Fruit fly (Drosophila melanogaster) whole organism, embryonic: ENCODE results near the gene mld.
A peak's percentile ranks its signal among the peaks of the same experiment; 100 is the strongest.

Experiments used
- CG10321 ChIP-seq: fragments of 200-800 bp; sonication (Bioruptor generic); IDR thresholded peaks from 2 replicates; pipeline ENCODE4 v1.3.6; 2022; ENCODE audit warnings: missing biosample characterization, missing genetic modification characterization
- CG10959 ChIP-seq: fragments of 200-800 bp; sonication (Bioruptor generic); IDR thresholded peaks from 2 replicates; pipeline ENCODE4 v1.3.6; 2022; ENCODE audit warnings: missing biosample characterization, missing genetic modification characterization
- CG11398 ChIP-seq: fragments of 200-800 bp; sonication (Bioruptor generic); optimal IDR thresholded peaks from 2 replicates; lab custom pipeline; 2016; ENCODE audit warnings: missing biosample characterization, missing genetic modification characterization
- CG12769 ChIP-seq: fragments of 200-800 bp; sonication (Bioruptor generic); optimal IDR thresholded peaks from 2 replicates; lab custom pipeline; 2019; ENCODE audit warnings: missing biosample characterization, mild to moderate bottlenecking, missing genetic modification characterization, moderate library complexity
- CG13894 ChIP-seq: fragments of 200-800 bp; sonication (Bioruptor generic); optimal IDR thresholded peaks from 3 replicates; lab custom pipeline; 2018; ENCODE audit warnings: missing biosample characterization, mild to moderate bottlenecking, missing genetic modification characterization, moderate library complexity
- CG15269 ChIP-seq: fragments of 200-800 bp; sonication (Bioruptor generic); optimal IDR thresholded peaks from 2 replicates; lab custom pipeline; 2018; ENCODE audit warnings: missing biosample characterization, mild to moderate bottlenecking, missing genetic modification characterization, moderate library complexity
- CG15479 ChIP-seq: fragments of 200-800 bp; sonication (Bioruptor generic); optimal IDR thresholded peaks from 3 replicates; lab custom pipeline; 2019; ENCODE audit warnings: missing biosample characterization, mild to moderate bottlenecking, missing genetic modification characterization, moderate library complexity
- CG17328 ChIP-seq: fragments of 200-800 bp; sonication (Bioruptor generic); IDR thresholded peaks from 2 replicates; pipeline ENCODE4 v1.3.6; 2022; ENCODE audit warnings: missing biosample characterization, missing genetic modification characterization
- CG18262 ChIP-seq: fragments of 200-800 bp; optimal IDR thresholded peaks from 3 replicates; lab custom pipeline; 2019; ENCODE audit warnings: missing biosample characterization, mild to moderate bottlenecking, missing genetic modification characterization, moderate library complexity
- CG31224 ChIP-seq: fragments of 200-800 bp; sonication (Bioruptor generic); IDR thresholded peaks from 2 replicates; pipeline ENCODE4 v1.3.6; 2022; ENCODE audit warnings: missing biosample characterization, missing genetic modification characterization
- CG3163 ChIP-seq: fragments of 200-800 bp; sonication (Bioruptor generic); optimal IDR thresholded peaks from 3 replicates; lab custom pipeline; 2016; ENCODE audit warnings: missing biosample characterization, missing genetic modification characterization
- CG7987 ChIP-seq: fragments of 200-800 bp; sonication (Bioruptor generic); optimal IDR thresholded peaks from 2 replicates; lab custom pipeline; 2018; ENCODE audit warnings: missing biosample characterization, mild to moderate bottlenecking, missing genetic modification characterization, moderate library complexity
- Dfd ChIP-seq, 2 experiments: fragments of >200 bp; optimal IDR thresholded peaks; 2 replicates each; lab custom pipeline; 2017; ENCODE audit warnings: missing biosample characterization in 2 of 2, missing genetic modification characterization in 2 of 2
- Eip74EF ChIP-seq, 2 experiments: fragments of 200-800 bp in 1 of 2; fragments of >200 bp in 1 of 2; sonication (Bioruptor generic) in 1 of 2; optimal IDR thresholded peaks; 2 replicates each; lab custom pipeline; 2017 to 2019; ENCODE audit warnings: missing biosample characterization in 2 of 2, missing genetic modification characterization in 2 of 2, mild to moderate bottlenecking in 1 of 2, moderate library complexity in 1 of 2
- Ets97D ChIP-seq: fragments of 200-800 bp; sonication (Bioruptor generic); optimal IDR thresholded peaks from 3 replicates; lab custom pipeline; 2016; ENCODE audit warnings: missing biosample characterization, missing genetic modification characterization
- Hr51 ChIP-seq, 2 experiments: fragments of 200-800 bp; sonication (Bioruptor generic); optimal IDR thresholded peaks; 2 replicates in 1 of 2; 3 replicates in 1 of 2; lab custom pipeline; 2016 to 2018; ENCODE audit warnings: missing biosample characterization in 2 of 2, missing genetic modification characterization in 2 of 2, mild to moderate bottlenecking in 1 of 2, moderate library complexity in 1 of 2
- Hsf ChIP-seq: fragments of 200-800 bp; sonication (Bioruptor generic); optimal IDR thresholded peaks from 3 replicates; lab custom pipeline; 2016; ENCODE audit warnings: missing biosample characterization, missing genetic modification characterization
- Med ChIP-seq: fragments of 200-800 bp; sonication (Bioruptor generic); peaks from one replicate; lab custom pipeline; 2016; ENCODE audit warnings: missing biosample characterization, missing genetic modification characterization, mild to moderate bottlenecking, inconsistent platforms, moderate library complexity
- Nf-YA ChIP-seq: fragments of 200-800 bp; sonication (Bioruptor generic); IDR thresholded peaks from 2 replicates; pipeline ENCODE4 v1.3.6; 2022; ENCODE audit warnings: missing biosample characterization, missing genetic modification characterization
- NfI ChIP-seq: fragments of 200-800 bp; sonication (Bioruptor generic); optimal IDR thresholded peaks from 3 replicates; lab custom pipeline; 2018; ENCODE audit warnings: missing biosample characterization, mild to moderate bottlenecking, missing genetic modification characterization, moderate library complexity
- Ssrp ChIP-seq: fragments of 200-800 bp; sonication (Bioruptor generic); optimal IDR thresholded peaks from 2 replicates; lab custom pipeline; 2018; ENCODE audit warnings: missing biosample characterization, mild to moderate bottlenecking, missing genetic modification characterization, moderate library complexity
- Trl ChIP-seq, 3 experiments: fragments of >200 bp in 2 of 3; fragments of 200-800 bp in 1 of 3; sonication (Bioruptor generic) in 1 of 3; optimal IDR thresholded peaks; 2 replicates in 1 of 3; 3 replicates in 2 of 3; lab custom pipeline; 2016 to 2017; ENCODE audit warnings: missing biosample characterization in 1 of 3, missing genetic modification characterization in 1 of 3
- abd-A ChIP-seq: fragments of 200-800 bp; sonication (Bioruptor generic); optimal IDR thresholded peaks from 3 replicates; lab custom pipeline; 2019; ENCODE audit warnings: missing biosample characterization, mild to moderate bottlenecking, missing genetic modification characterization, moderate library complexity
- az2 ChIP-seq: fragments of 200-800 bp; sonication (Bioruptor generic); optimal IDR thresholded peaks from 3 replicates; lab custom pipeline; 2016; ENCODE audit warnings: missing biosample characterization, missing genetic modification characterization
- cg ChIP-seq: fragments of 200-800 bp; sonication (Bioruptor generic); optimal IDR thresholded peaks from 3 replicates; lab custom pipeline; 2019; ENCODE audit warnings: missing biosample characterization, mild to moderate bottlenecking, missing genetic modification characterization, moderate library complexity
- chinmo ChIP-seq: fragments of 200-800 bp; sonication (Bioruptor generic); IDR thresholded peaks from 4 replicates; pipeline ENCODE4 v1.3.6; 2022; ENCODE audit warnings: missing biosample characterization, missing genetic modification characterization; ENCODE audit not compliant: partially characterized antibody
- ewg ChIP-seq: fragments of 200-800 bp; sonication (Bioruptor generic); optimal IDR thresholded peaks from 3 replicates; lab custom pipeline; 2017; ENCODE audit warnings: mild to moderate bottlenecking, missing biosample characterization, missing genetic modification reagents, missing genetic modification characterization
- hth ChIP-seq: fragments of >200 bp; optimal IDR thresholded peaks from 2 replicates; lab custom pipeline; 2017; ENCODE audit warnings: inconsistent platforms
- ken ChIP-seq: fragments of 200-800 bp; sonication (Bioruptor generic); IDR thresholded peaks from 3 replicates; pipeline ENCODE4 v1.3.6; 2022; ENCODE audit warnings: missing biosample characterization, missing genetic modification characterization
- kni ChIP-seq: fragments of 200-800 bp; sonication (Bioruptor generic); optimal IDR thresholded peaks from 3 replicates; lab custom pipeline; 2017; ENCODE audit warnings: mild to moderate bottlenecking, missing biosample characterization, missing genetic modification reagents, missing genetic modification characterization
- mirr ChIP-seq: fragments of 200-800 bp; sonication (Bioruptor generic); optimal IDR thresholded peaks from 3 replicates; lab custom pipeline; 2018; ENCODE audit warnings: missing biosample characterization, mild to moderate bottlenecking, missing genetic modification characterization
- nerfin-1 ChIP-seq: fragments of 200-800 bp; sonication (Bioruptor generic); optimal IDR thresholded peaks from 3 replicates; lab custom pipeline; 2019; ENCODE audit warnings: missing biosample characterization, mild to moderate bottlenecking, missing genetic modification characterization, moderate library complexity
- nmo ChIP-seq: fragments of 200-800 bp; sonication (Bioruptor generic); optimal IDR thresholded peaks from 2 replicates; lab custom pipeline; 2018; ENCODE audit warnings: missing biosample characterization, mild to moderate bottlenecking, missing genetic modification characterization, moderate library complexity
- oc ChIP-seq: fragments of 200-800 bp; sonication (Bioruptor generic); optimal IDR thresholded peaks from 2 replicates; lab custom pipeline; 2018; ENCODE audit warnings: missing biosample characterization, mild to moderate bottlenecking, missing genetic modification characterization, moderate library complexity
- p53 ChIP-seq: fragments of 200-800 bp; sonication (Bioruptor generic); optimal IDR thresholded peaks from 2 replicates; lab custom pipeline; 2016; ENCODE audit warnings: missing biosample characterization, missing genetic modification characterization
- phol ChIP-seq: fragments of 200-800 bp; sonication (Bioruptor generic); optimal IDR thresholded peaks from 3 replicates; lab custom pipeline; 2018; ENCODE audit warnings: missing biosample characterization, mild to moderate bottlenecking, missing genetic modification characterization, moderate library complexity
- pros ChIP-seq: fragments of 200-800 bp; sonication (Bioruptor generic); optimal IDR thresholded peaks from 3 replicates; lab custom pipeline; 2019; ENCODE audit warnings: missing biosample characterization, mild to moderate bottlenecking, missing genetic modification characterization, moderate library complexity
- sd ChIP-seq: fragments of 200-800 bp; sonication (Bioruptor generic); optimal IDR thresholded peaks from 3 replicates; lab custom pipeline; 2018; ENCODE audit warnings: missing biosample characterization, mild to moderate bottlenecking, missing genetic modification characterization, moderate library complexity
- sens ChIP-seq: fragments of 200-800 bp; sonication (Bioruptor generic); peaks from one replicate; lab custom pipeline; 2016; ENCODE audit warnings: missing biosample characterization, missing genetic modification characterization
- seq ChIP-seq: fragments of 200-800 bp; sonication (Bioruptor generic); IDR thresholded peaks from 2 replicates; pipeline ENCODE4 v1.3.6; 2022; ENCODE audit warnings: missing biosample characterization, missing genetic modification characterization
- sim ChIP-seq: fragments of 200-800 bp; sonication (Bioruptor generic); IDR thresholded peaks from 2 replicates; pipeline ENCODE4 v1.3.6; 2022; ENCODE audit warnings: missing biosample characterization, missing genetic modification characterization
- vvl ChIP-seq: fragments of 200-800 bp; sonication (Bioruptor generic); IDR thresholded peaks from 2 replicates; pipeline ENCODE4 v1.3.6; 2022; ENCODE audit warnings: missing biosample characterization, missing genetic modification characterization

The mld gene

dm6 chr3R:24580067-24580962, 5.1 kb upstream of the mld start (continued):
- TF ChIP-seq phol (tag; lab: Kevin White, UChicago) (peak; percentile 62), hth (lab: Kevin White, UChicago) (no peak), CG31224 (no peak), CG17328 (GFP tag; lab: Robert Waterston, UW) (peak; percentile 16; the same call in 1 of the 2 replicates)

dm6 chr3R:24580963-24581277, 4.5 kb upstream of the mld start:
- TF ChIP-seq Hr51 (GFP tag; optimal IDR thresholded peaks at IDR 0.05; lab: Kevin White, UChicago), result no peak
- TF ChIP-seq Med (GFP tag; lab: Kevin White, UChicago), result peak; percentile 40
- peak; percentile 38 for TF ChIP-seq mirr (GFP tag; lab: Kevin White, UChicago)
- TF ChIP-seq Ssrp (tag; lab: Kevin White, UChicago), result no peak
- TF ChIP-seq nerfin-1 (tag; lab: Kevin White, UChicago), result peak; percentile 74
- TF ChIP-seq CG13894 (tag; lab: Kevin White, UChicago), result peak; percentile 6
- TF ChIP-seq chinmo, result 0 out of 4 replicates have a peak, but pooled peaks have one; percentile 57
- peak; percentile 58; the same call in 1 of the 2 replicates for TF ChIP-seq seq (GFP tag; lab: Robert Waterston, UW)
- 0 out of 2 replicates have a peak, but pooled peaks have one; percentile 26 for TF ChIP-seq vvl (GFP tag; lab: Robert Waterston, UW)
- no peak for TF ChIP-seq CG17328 (GFP tag; lab: Robert Waterston, UW)
- peak; percentile 99 for TF ChIP-seq pros (GFP tag; lab: Kevin White, UChicago)
- peak; percentile 21 for TF ChIP-seq abd-A

- TF ChIP-seq ewg, result peak; percentile 67
- TF ChIP-seq nmo (GFP tag; lab: Kevin White, UChicago), result peak; percentile 5
- no peak for TF ChIP-seq NfI (GFP tag; lab: Kevin White, UChicago)
- no peak for TF ChIP-seq sim (GFP tag; lab: Robert Waterston, UW)
- TF ChIP-seq CG18262 (tag; lab: Kevin White, UChicago), result no peak
- peak; percentile 23 for TF ChIP-seq CG3163 (GFP tag; lab: Kevin White, UChicago)
- peak; percentile 65 for TF ChIP-seq CG12769
- TF ChIP-seq Ets97D, result no peak
- TF ChIP-seq kni (GFP tag; lab: Kevin White, UChicago), result peak; percentile 91
- no peak for TF ChIP-seq ken (GFP tag; lab: Robert Waterston, UW)
- no peak for TF ChIP-seq Dfd (GFP tag; optimal IDR thresholded peaks at IDR 0.05; lab: Kevin White, UChicago)
- no peak for TF ChIP-seq CG31224
- peak; percentile 66 for TF ChIP-seq Med (GFP tag; lab: Kevin White, UChicago)
- TF ChIP-seq Trl (optimal IDR thresholded peaks at IDR 0.05; lab: Kevin White, UChicago), result peak in 1 of 2 experiments; percentile 7
- TF ChIP-seq Trl (GFP tag; optimal IDR thresholded peaks at IDR 0.05; lab: Kevin White, UChicago), result no peak
- peak; percentile 87 for TF ChIP-seq nerfin-1 (tag; lab: Kevin White, UChicago)
- TF ChIP-seq CG15269 (tag; lab: Kevin White, UChicago), result no peak
- no peak for TF ChIP-seq az2 (GFP tag; lab: Kevin White, UChicago)
- no peak for TF ChIP-seq Hsf (GFP tag; lab: Kevin White, UChicago)
- TF ChIP-seq pros (GFP tag; lab: Kevin White, UChicago), result peak; percentile 24
- peak; percentile 3 for TF ChIP-seq CG11398 (GFP tag; lab: Kevin White, UChicago)
- TF ChIP-seq cg (GFP tag; lab: Kevin White, UChicago), result peak; percentile 94
- peak; percentile 54 for TF ChIP-seq CG15479 (GFP tag; lab: Kevin White, UChicago)
- TF ChIP-seq Eip74EF (GFP tag; optimal IDR thresholded peaks at IDR 0.05; lab: Kevin White, UChicago), result peak in 1 of 2 experiments; percentile 93
- TF ChIP-seq CG10321 (GFP tag; lab: Robert Waterston, UW), result no peak
- TF ChIP-seq oc, result peak; percentile 13
- TF ChIP-seq sens (GFP tag; lab: Kevin White, UChicago), result peak; percentile 72
- peak; percentile 84 for TF ChIP-seq CG7987 (GFP tag; lab: Kevin White, UChicago)
- TF ChIP-seq CG10959 (GFP tag; lab: Robert Waterston, UW), result no peak
- TF ChIP-seq sd (tag; lab: Kevin White, UChicago), result peak; percentile 55
- TF ChIP-seq p53 (GFP tag; lab: Kevin White, UChicago), result peak; percentile 99
- TF ChIP-seq Nf-YA, result no peak
Measured at dm6 chr3R:24581891-24582668, 3.4 kb upstream of the mld start.
